Fruit fly (Drosophila melanogaster): ENCODE results near the gene CG42688.

Gene CG42688

dm6 chr2L:19140984-19141262, 41.7 kb downstream of the CG42688 start (continued):
- TF ChIP-seq Hr39 (optimal IDR thresholded peaks at IDR 0.05): no peak
- TF ChIP-seq shn (GFP tag; optimal IDR thresholded peaks at IDR 0.05): no peak
- TF ChIP-seq CG32772 (GFP tag; IDR thresholded peaks at IDR 0.05): no peak
- peak; percentile 64 for TF ChIP-seq ranshi (GFP tag; IDR thresholded peaks at IDR 0.05)
- TF ChIP-seq CG33557 (GFP tag; optimal IDR thresholded peaks at IDR 0.05): no peak
- TF ChIP-seq CG11696 (GFP tag; IDR thresholded peaks at IDR 0.05): 0 out of 2 replicates have a peak, but pooled peaks have one; percentile 40
- no peak for TF ChIP-seq Sry-δ (GFP tag; optimal IDR thresholded peaks at IDR 0.05)
- TF ChIP-seq Dip3 (GFP tag; optimal IDR thresholded peaks at IDR 0.05): peak; percentile 42
- TF ChIP-seq sqz (GFP tag; optimal IDR thresholded peaks at IDR 0.05): no peak
- no peak for TF ChIP-seq CG18011 (GFP tag; optimal IDR thresholded peaks at IDR 0.05)
- TF ChIP-seq CG4854 (GFP tag; optimal IDR thresholded peaks at IDR 0.05): peak; percentile 32
- TF ChIP-seq Dad (GFP tag; optimal IDR thresholded peaks at IDR 0.05): peak; percentile 24
- peak; percentile 30; the same call in 1 of the 2 replicates for TF ChIP-seq Drgx (GFP tag; IDR thresholded peaks at IDR 0.05)
- TF ChIP-seq lov (optimal IDR thresholded peaks at IDR 0.05): no peak
- TF ChIP-seq lov (GFP tag; IDR thresholded peaks at IDR 0.05): no peak
- peak in 1 of 2 experiments; percentile 0 for TF ChIP-seq dpn (GFP tag; optimal IDR thresholded peaks at IDR 0.05)
- no peak for TF ChIP-seq TFAM (GFP tag; optimal IDR thresholded peaks at IDR 0.05)
- TF ChIP-seq lola (GFP tag; optimal IDR thresholded peaks at IDR 0.05): no peak
- no peak for TF ChIP-seq Xbp1 (GFP tag; optimal IDR thresholded peaks at IDR 0.05)
- TF ChIP-seq CG5245 (GFP tag; optimal IDR thresholded peaks at IDR 0.05): peak; percentile 37
- TF ChIP-seq al (GFP tag; IDR thresholded peaks at IDR 0.05): 0 out of 2 replicates have a peak, but pooled peaks have one; percentile 16
- peak; percentile 12 for TF ChIP-seq CG34376 (GFP tag; optimal IDR thresholded peaks at IDR 0.05)
- peak; percentile 78 for TF ChIP-seq CG9932 (GFP tag; IDR thresholded peaks at IDR 0.05)
- peak; percentile 50 for TF ChIP-seq sens (GFP tag)
- no peak for TF ChIP-seq chn (GFP tag; optimal IDR thresholded peaks at IDR 0.05)
- TF ChIP-seq Hr78 (GFP tag; optimal IDR thresholded peaks at IDR 0.05): no peak
- no peak for TF ChIP-seq chm (GFP tag; IDR thresholded peaks at IDR 0.05)
- peak; percentile 15 for TF ChIP-seq CG17359 (tag; optimal IDR thresholded peaks at IDR 0.05)
- no peak for TF ChIP-seq fru (optimal IDR thresholded peaks at IDR 0.05)
- TF ChIP-seq CG11560 (tag; IDR thresholded peaks at IDR 0.05): peak; percentile 52; the same call in 1 of the 3 replicates
- TF ChIP-seq bab2 (GFP tag; optimal IDR thresholded peaks at IDR 0.05): no peak
- TF ChIP-seq CG6175 (GFP tag; IDR thresholded peaks at IDR 0.05): no peak
- TF ChIP-seq Xrp1 (GFP tag; IDR thresholded peaks at IDR 0.05): peak; percentile 26; the same call in 1 of the 2 replicates
- no peak for TF ChIP-seq pita (GFP tag; optimal IDR thresholded peaks at IDR 0.05)
- no peak for TF ChIP-seq E2f1 (GFP tag; IDR thresholded peaks at IDR 0.05)
- peak; percentile 19 for TF ChIP-seq D19B (GFP tag; optimal IDR thresholded peaks at IDR 0.05)
- TF ChIP-seq CG3163 (GFP tag; optimal IDR thresholded peaks at IDR 0.05): peak; percentile 21
- TF ChIP-seq ci (GFP tag; IDR thresholded peaks at IDR 0.05): no peak
- peak; percentile 53 for TF ChIP-seq dysf (GFP tag; IDR thresholded peaks at IDR 0.05)
- peak; percentile 68 for TF ChIP-seq CG18599 (GFP tag; optimal IDR thresholded peaks at IDR 0.05)
- TF ChIP-seq ftz-f1 (GFP tag; optimal IDR thresholded peaks at IDR 0.05): no peak
- TF ChIP-seq CG15269 (tag; optimal IDR thresholded peaks at IDR 0.05): peak; percentile 1
- 0 out of 2 replicates have a peak, but pooled peaks have one; percentile 4 for TF ChIP-seq CG16779 (GFP tag; IDR thresholded peaks at IDR 0.05)
- TF ChIP-seq Trl (optimal IDR thresholded peaks at IDR 0.05): no peak
- no peak for TF ChIP-seq Trl (GFP tag; optimal IDR thresholded peaks at IDR 0.05)

All from whole organism, embryonic.